Worm (Caenorhabditis elegans): ENCODE data around the gene F53C3.8.
A peak's percentile ranks its signal among the peaks of the same experiment; 100 is the strongest.

The F53C3.8 gene

ce11 chrII:3878330-3878729 is 12.9 kb upstream of the F53C3.8 start, which contains the start of gene srh-250:
TSS of gene srh-250 (plus strand) at chrII:3878630.
- TF ChIP-seq hmg-11 (tag; optimal IDR thresholded peaks at IDR 0.05) (no peak), R02D3.7 (tag; optimal IDR thresholded peaks at IDR 0.05) (no peak), fkh-2 (tag; optimal IDR thresholded peaks at IDR 0.05) (no peak), unc-39 (tag; optimal IDR thresholded peaks at IDR 0.05) (no peak), nhr-28 (tag; optimal IDR thresholded peaks at IDR 0.05) (no peak), elt-2 (tag; optimal IDR thresholded peaks at IDR 0.05) (no peak), lin-15B (tag; optimal IDR thresholded peaks at IDR 0.05) (no peak), nhr-23 (tag; optimal IDR thresholded peaks at IDR 0.05) (no peak), nfya-1 (tag; optimal IDR thresholded peaks at IDR 0.05; ENCODE audit: insufficient read depth) (no peak), snpc-4 (tag; optimal IDR thresholded peaks at IDR 0.05) (no peak), elt-1 (tag; optimal IDR thresholded peaks at IDR 0.05) (no peak), nhr-76 (tag; optimal IDR thresholded peaks at IDR 0.05) (no peak), skn-1 (tag; optimal IDR thresholded peaks at IDR 0.05) (no peak), jun-1 (tag; optimal IDR thresholded peaks at IDR 0.05) (no peak), nhr-12 (tag; optimal IDR thresholded peaks at IDR 0.05) (no peak), egl-27 (tag; optimal IDR thresholded peaks at IDR 0.05) (no peak), aly-2 (tag; optimal IDR thresholded peaks at IDR 0.05) (no peak), ztf-11 (tag; optimal IDR thresholded peaks at IDR 0.05) (no peak)

DNA sequence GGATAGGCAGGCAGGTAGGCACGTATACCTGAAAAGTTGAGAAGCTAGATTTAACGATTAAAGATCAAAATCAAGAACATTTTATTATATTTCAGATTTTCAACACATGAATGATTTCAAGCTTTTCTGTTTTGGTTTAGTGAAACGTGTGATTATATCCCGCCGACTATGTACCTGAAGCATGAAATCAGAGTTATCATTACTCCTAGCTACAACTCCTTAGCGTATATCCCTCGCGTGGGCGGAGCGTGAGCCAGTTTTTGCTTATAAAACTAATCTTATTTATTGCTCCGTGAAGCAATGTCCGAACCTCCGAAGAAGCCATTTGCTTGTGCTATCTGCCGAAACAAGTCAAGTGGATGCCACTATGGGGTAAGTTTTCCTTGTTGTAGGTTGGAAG is 11.3 kb upstream of the F53C3.8 start, which contains the start of gene nhr-166:
Gene nhr-166, plus strand, starts transcription at position 301 of the 400 bp plus-strand sequence.
- TF ChIP-seq elt-3 (tag; optimal IDR thresholded peaks at IDR 0.05) = no peak
- no peak for TF ChIP-seq nhr-12 (tag; optimal IDR thresholded peaks at IDR 0.05)
- no peak for TF ChIP-seq nhr-76 (tag; optimal IDR thresholded peaks at IDR 0.05)
- TF ChIP-seq ceh-28 (tag; optimal IDR thresholded peaks at IDR 0.05) = no peak
- no peak for TF ChIP-seq skn-1 (tag; optimal IDR thresholded peaks at IDR 0.05)
- TF ChIP-seq ceh-16 (tag; optimal IDR thresholded peaks at IDR 0.05) = no peak
- TF ChIP-seq sea-2 (GFP tag; optimal IDR thresholded peaks at IDR 0.05) = no peak
- no peak for TF ChIP-seq zag-1 (tag; optimal IDR thresholded peaks at IDR 0.05)
- no peak for TF ChIP-seq mml-1 (tag; optimal IDR thresholded peaks at IDR 0.05)
- no peak for TF ChIP-seq nhr-25 (tag; optimal IDR thresholded peaks at IDR 0.05)
- no peak for TF ChIP-seq pha-4 (tag; optimal IDR thresholded peaks at IDR 0.05)
- TF ChIP-seq ZK546.5 (tag; optimal IDR thresholded peaks at IDR 0.05) = no peak
- no peak for TF ChIP-seq eor-1 (tag; optimal IDR thresholded peaks at IDR 0.05)

DNA sequence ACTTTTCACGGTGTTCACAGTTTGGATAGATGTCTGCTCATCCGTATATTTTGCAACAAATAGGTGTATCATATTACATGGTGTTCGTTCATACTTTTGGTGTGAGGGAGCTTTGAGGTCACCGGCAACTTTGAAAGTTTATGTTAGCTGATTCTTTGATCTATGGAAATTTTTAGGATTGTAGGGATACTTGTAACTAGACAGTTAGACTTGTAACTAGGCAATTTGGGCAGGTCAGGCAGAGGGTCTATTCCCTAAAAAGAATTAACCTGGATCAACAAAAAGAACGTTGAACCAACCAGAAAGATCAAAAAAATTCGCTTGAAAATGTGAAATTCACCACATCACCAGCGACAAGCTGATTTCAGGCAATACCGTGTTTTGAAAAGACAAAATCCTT is 2.7 kb downstream of the F53C3.8 start:
- TF ChIP-seq unc-62 (GFP tag; optimal IDR thresholded peaks at IDR 0.05) = no peak
- TF ChIP-seq skn-1 (tag; optimal IDR thresholded peaks at IDR 0.05) = no peak
- no peak for TF ChIP-seq nhr-23 (tag; optimal IDR thresholded peaks at IDR 0.05)
- no peak for TF ChIP-seq fos-1 (tag; optimal IDR thresholded peaks at IDR 0.05)
- TF ChIP-seq lsy-12 (tag; optimal IDR thresholded peaks at IDR 0.05) = no peak
- no peak for TF ChIP-seq hmg-11 (tag; optimal IDR thresholded peaks at IDR 0.05)
- no peak for TF ChIP-seq unc-39 (tag; optimal IDR thresholded peaks at IDR 0.05)
- no peak for TF ChIP-seq zag-1 (tag; optimal IDR thresholded peaks at IDR 0.05)
- TF ChIP-seq egl-27 (tag; optimal IDR thresholded peaks at IDR 0.05) = no peak
- no peak for TF ChIP-seq daf-12 (tag; optimal IDR thresholded peaks at IDR 0.05)
- TF ChIP-seq ceh-82 (tag; optimal IDR thresholded peaks at IDR 0.05) = no peak
- no peak for TF ChIP-seq eor-1 (tag; optimal IDR thresholded peaks at IDR 0.05)
- TF ChIP-seq ceh-28 (tag; optimal IDR thresholded peaks at IDR 0.05) = no peak
- TF ChIP-seq nhr-43 (tag; optimal IDR thresholded peaks at IDR 0.05; ENCODE audit: poor library complexity, severe bottlenecking) = no peak

- no peak for TF ChIP-seq mdl-1 (tag; optimal IDR thresholded peaks at IDR 0.05)
- no peak for TF ChIP-seq lin-15B (tag; optimal IDR thresholded peaks at IDR 0.05)
Observed at ce11 chrII:3894755-3895154, 3.5 kb downstream of the F53C3.8 start, which contains the start of gene F53C3.7. TSS of gene F53C3.7 (plus strand) at chrII:3895055.

DNA sequence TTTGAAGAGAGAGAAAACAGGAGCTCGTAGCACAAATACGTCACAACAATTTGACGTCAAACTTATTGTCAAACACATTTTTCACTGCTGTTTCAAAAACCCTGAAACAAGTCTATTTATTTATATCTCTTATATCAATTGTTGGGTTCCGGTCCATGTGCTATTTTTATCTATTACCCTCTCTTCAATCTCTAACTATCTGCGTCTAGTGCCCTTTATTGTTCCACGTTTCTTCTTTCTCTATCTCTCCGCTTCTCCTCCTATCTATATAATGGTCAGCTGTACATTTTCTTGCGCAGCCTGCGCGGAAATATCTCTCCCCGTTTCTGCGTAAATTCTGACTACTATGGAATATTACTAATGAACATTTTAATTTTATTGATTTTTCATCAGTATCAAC is 5.7 kb downstream of the F53C3.8 start:
- peak; percentile 61 for TF ChIP-seq nfya-1 (tag; optimal IDR thresholded peaks at IDR 0.05; ENCODE audit: insufficient read depth)
- TF ChIP-seq ceh-28 (tag; optimal IDR thresholded peaks at IDR 0.05) = peak; percentile 38
- TF ChIP-seq nhr-43 (tag; optimal IDR thresholded peaks at IDR 0.05; ENCODE audit: poor library complexity, severe bottlenecking) = peak; percentile 1
- no peak for TF ChIP-seq elt-1 (tag; optimal IDR thresholded peaks at IDR 0.05)
- TF ChIP-seq pha-4 (tag; optimal IDR thresholded peaks at IDR 0.05) = peak; percentile 52
- no peak for TF ChIP-seq daf-12 (tag; optimal IDR thresholded peaks at IDR 0.05)
- no peak for TF ChIP-seq tbx-2 (tag; optimal IDR thresholded peaks at IDR 0.05)
- TF ChIP-seq egl-5 (tag; optimal IDR thresholded peaks at IDR 0.05) = peak; percentile 13
- TF ChIP-seq nhr-23 (tag; optimal IDR thresholded peaks at IDR 0.05) = peak; percentile 23

Measured in whole organism, L3 larva.